Fruit fly (Drosophila melanogaster): ENCODE results near the gene CG13678.

Gene CG13678

dm6 chr3L:8185263-8186227 lies 36.4 kb upstream of the CG13678 start (continued):
- TF ChIP-seq crol (GFP tag; IDR thresholded peaks at IDR 0.05) (peak; percentile 39; the same call in 1 of the 2 replicates), so (GFP tag; IDR thresholded peaks at IDR 0.05) (no peak), CG14441 (GFP tag; IDR thresholded peaks at IDR 0.05) (peak; percentile 60), tap (tag; optimal IDR thresholded peaks at IDR 0.05) (peak; percentile 31), Blimp-1 (GFP tag; optimal IDR thresholded peaks at IDR 0.05) (peak; percentile 26), dimm (GFP tag; IDR thresholded peaks at IDR 0.05) (no peak), Awh (GFP tag; IDR thresholded peaks at IDR 0.05) (0 out of 2 replicates have a peak, but pooled peaks have one; percentile 25), schlank (tag; optimal IDR thresholded peaks at IDR 0.05) (no peak), CG34376 (GFP tag; optimal IDR thresholded peaks at IDR 0.05) (peak; percentile 97), Fer1 (GFP tag; optimal IDR thresholded peaks at IDR 0.05) (peak; percentile 53), CG12299 (tag; optimal IDR thresholded peaks at IDR 0.05) (peak; percentile 10), Poxn (GFP tag; IDR thresholded peaks at IDR 0.05) (no peak), bbx (GFP tag; IDR thresholded peaks at IDR 0.05; ENCODE audit: partially characterized antibody) (no peak), pnt (GFP tag; optimal IDR thresholded peaks at IDR 0.05) (peak; percentile 3), CG15011 (GFP tag; optimal IDR thresholded peaks at IDR 0.05) (no peak), CG7987 (GFP tag; optimal IDR thresholded peaks at IDR 0.05) (peak; percentile 96), Aef1 (GFP tag; IDR thresholded peaks at IDR 0.05) (peak; percentile 51), CkIIα-i1 (GFP tag; IDR thresholded peaks at IDR 0.05) (no peak), gem (tag; optimal IDR thresholded peaks at IDR 0.05) (peak; percentile 62), gcm2 (GFP tag; optimal IDR thresholded peaks at IDR 0.05) (no peak), az2 (GFP tag; optimal IDR thresholded peaks at IDR 0.05) (peak; percentile 38), CG11093 (GFP tag; IDR thresholded peaks at IDR 0.05) (no peak), eyg (GFP tag; optimal IDR thresholded peaks at IDR 0.05) (peak; percentile 59), E2f2 (GFP tag; IDR thresholded peaks at IDR 0.05) (no peak; the same call in 1 of the 2 replicates), wor (GFP tag; IDR thresholded peaks at IDR 0.05) (no peak), Dad (GFP tag; optimal IDR thresholded peaks at IDR 0.05) (no peak), fd3F (GFP tag; optimal IDR thresholded peaks at IDR 0.05) (no peak), Sry-β (GFP tag; optimal IDR thresholded peaks at IDR 0.05) (no peak), Opbp (GFP tag; IDR thresholded peaks at IDR 0.05; ENCODE audit: partially characterized antibody) (no peak), Hey (tag; optimal IDR thresholded peaks at IDR 0.05) (peak; percentile 53), sd (tag; optimal IDR thresholded peaks at IDR 0.05) (peak; percentile 43), CG11085 (GFP tag; IDR thresholded peaks at IDR 0.05) (no peak), Dfd (GFP tag; optimal IDR thresholded peaks at IDR 0.05) (no peak), CG3838 (GFP tag; optimal IDR thresholded peaks at IDR 0.05) (no peak), NC2α (GFP tag; optimal IDR thresholded peaks at IDR 0.05) (no peak), cas (GFP tag; IDR thresholded peaks at IDR 0.05) (no peak), CG10462 (GFP tag; optimal IDR thresholded peaks at IDR 0.05) (no peak), danr (GFP tag; IDR thresholded peaks at IDR 0.05) (peak; percentile 38; the same call in 1 of the 2 replicates), lilli (GFP tag; optimal IDR thresholded peaks at IDR 0.05) (peak; percentile 64), pan (optimal IDR thresholded peaks at IDR 0.05) (no peak), pan (GFP tag; optimal IDR thresholded peaks at IDR 0.05 in 1 of 2, IDR thresholded peaks at IDR 0.05 in 1 of 2) (peak in 1 of 2 experiments; percentile 46), yki (optimal IDR thresholded peaks at IDR 0.05) (no peak), bcd (GFP tag; optimal IDR thresholded peaks at IDR 0.05) (peak; percentile 34), hbn (GFP tag; IDR thresholded peaks at IDR 0.05; ENCODE audit: partially characterized antibody) (no peak), CG12659 (GFP tag; optimal IDR thresholded peaks at IDR 0.05) (peak; percentile 33), insv (GFP tag; optimal IDR thresholded peaks at IDR 0.05) (no peak), abd-A (tag; optimal IDR thresholded peaks at IDR 0.05) (no peak), CG1024 (GFP tag; IDR thresholded peaks at IDR 0.05) (no peak), toy (GFP tag; IDR thresholded peaks at IDR 0.05) (no peak), her (GFP tag; optimal IDR thresholded peaks at IDR 0.05) (peak; percentile 2)

Data from whole organism, embryonic.